Fruit fly (Drosophila melanogaster) whole organism, embryonic: Measurements from ENCODE around the gene CG45065.
A peak's percentile ranks its signal among the peaks of the same experiment; 100 is the strongest.

ENCODE experiments used
- Abd-B ChIP-seq: fragments of 200-800 bp; sonication (Bioruptor generic); optimal IDR thresholded peaks from 2 replicates; lab custom pipeline; 2018; ENCODE audit warnings: missing biosample characterization, mild to moderate bottlenecking, missing genetic modification characterization, moderate library complexity
- Ada2b ChIP-seq: fragments of 200-800 bp; sonication (Bioruptor generic); IDR thresholded peaks from 2 replicates; pipeline ENCODE4 v1.3.6; 2022; ENCODE audit warnings: missing biosample characterization, missing genetic modification characterization
- Atf-2 ChIP-seq: fragments of 200-800 bp; sonication (Bioruptor generic); optimal IDR thresholded peaks from 2 replicates; lab custom pipeline; 2016; ENCODE audit warnings: missing biosample characterization, missing genetic modification characterization
- Blimp-1 ChIP-seq: fragments of 200-800 bp; sonication (Bioruptor generic); optimal IDR thresholded peaks from 3 replicates; lab custom pipeline; 2018; ENCODE audit warnings: missing biosample characterization, missing genetic modification characterization, mild to moderate bottlenecking, moderate library complexity, missing genetic modification reagents
- Bteb2 ChIP-seq: fragments of 200-800 bp; sonication (Bioruptor generic); optimal IDR thresholded peaks from 2 replicates; lab custom pipeline; 2016; ENCODE audit warnings: missing biosample characterization, missing genetic modification characterization
- CG10274 ChIP-seq: fragments of 200-800 bp; sonication (Bioruptor generic); optimal IDR thresholded peaks from 3 replicates; lab custom pipeline; 2017; ENCODE audit warnings: missing biosample characterization, mild to moderate bottlenecking, missing genetic modification characterization
- CG10462 ChIP-seq: fragments of 200-800 bp; sonication (Bioruptor generic); optimal IDR thresholded peaks from 2 replicates; lab custom pipeline; 2016; ENCODE audit warnings: missing biosample characterization, missing genetic modification characterization
- CG11696 ChIP-seq: fragments of 200-800 bp; sonication (Bioruptor generic); IDR thresholded peaks from 2 replicates; pipeline ENCODE4 v1.3.6; 2022; ENCODE audit warnings: missing biosample characterization, missing genetic modification characterization
- CG12219 ChIP-seq: fragments of 200-800 bp; sonication (Bioruptor generic); optimal IDR thresholded peaks from 3 replicates; lab custom pipeline; 2018; ENCODE audit warnings: missing biosample characterization, mild to moderate bottlenecking, missing genetic modification characterization
- CG15073 ChIP-seq: fragments of 200-800 bp; sonication (Bioruptor generic); optimal IDR thresholded peaks from 2 replicates; lab custom pipeline; 2016; ENCODE audit warnings: missing biosample characterization, missing genetic modification characterization
- CG16815 ChIP-seq: fragments of 200-800 bp; sonication (Bioruptor generic); optimal IDR thresholded peaks from 3 replicates; lab custom pipeline; 2017; ENCODE audit warnings: missing biosample characterization, mild to moderate bottlenecking, missing genetic modification characterization
- CG2120 ChIP-seq: fragments of 200-800 bp; sonication (Bioruptor generic); optimal IDR thresholded peaks from 3 replicates; lab custom pipeline; 2016; ENCODE audit warnings: missing biosample characterization, missing genetic modification characterization
- CG4360 ChIP-seq: fragments of 200-800 bp; sonication (Bioruptor generic); IDR thresholded peaks from 2 replicates; pipeline ENCODE4 v1.3.6; 2022; ENCODE audit warnings: missing biosample characterization, missing genetic modification characterization
- CG4707 ChIP-seq: fragments of 200-800 bp; sonication (Bioruptor generic); optimal IDR thresholded peaks from 2 replicates; lab custom pipeline; 2018; ENCODE audit warnings: missing biosample characterization, mild to moderate bottlenecking, missing genetic modification characterization, moderate library complexity
- CG6175 ChIP-seq: fragments of 200-800 bp; sonication (Bioruptor generic); IDR thresholded peaks from 3 replicates; pipeline ENCODE4 v1.3.6; 2022; ENCODE audit warnings: missing biosample characterization, missing genetic modification characterization
- CG6791 ChIP-seq: fragments of 200-800 bp; sonication (Bioruptor generic); IDR thresholded peaks from 3 replicates; pipeline ENCODE4 v1.3.6; 2022; ENCODE audit warnings: missing biosample characterization, missing genetic modification characterization; ENCODE audit not compliant: partially characterized antibody
- CG8765 ChIP-seq: fragments of 200-800 bp; sonication (Bioruptor generic); IDR thresholded peaks from 2 replicates; pipeline ENCODE4 v1.3.6; 2022; ENCODE audit warnings: missing biosample characterization, missing genetic modification characterization
- CG9437 ChIP-seq: fragments of 200-800 bp; sonication (Bioruptor generic); optimal IDR thresholded peaks from 2 replicates; lab custom pipeline; 2018; ENCODE audit warnings: missing biosample characterization, mild to moderate bottlenecking, missing genetic modification characterization
- CkIIα-i1 ChIP-seq: fragments of 200-800 bp; sonication (Bioruptor generic); IDR thresholded peaks from 2 replicates; pipeline ENCODE4 v1.3.6; 2022; ENCODE audit warnings: missing biosample characterization, missing genetic modification characterization
- Dip2 ChIP-seq: fragments of 200-800 bp; sonication (Bioruptor generic); IDR thresholded peaks from 2 replicates; pipeline ENCODE4 v1.3.6; 2022; ENCODE audit warnings: missing biosample characterization, missing genetic modification characterization
- Dref ChIP-seq: fragments of 200-800 bp; sonication (Bioruptor generic); IDR thresholded peaks from 2 replicates; pipeline ENCODE4 v1.3.6; 2022; ENCODE audit warnings: missing biosample characterization, missing genetic modification characterization
- Max ChIP-seq: fragments of 200-800 bp; sonication (Bioruptor generic); optimal IDR thresholded peaks from 2 replicates; lab custom pipeline; 2016; ENCODE audit warnings: missing biosample characterization, mild to moderate bottlenecking, missing genetic modification characterization
- Meics ChIP-seq: fragments of 200-800 bp; sonication (Bioruptor generic); optimal IDR thresholded peaks from 2 replicates; lab custom pipeline; 2017; ENCODE audit warnings: missing biosample characterization, mild to moderate bottlenecking, missing genetic modification characterization
- Mrtf ChIP-seq: fragments of 200-800 bp; sonication (Bioruptor generic); IDR thresholded peaks from 3 replicates; pipeline ENCODE4 v1.3.6; 2022; ENCODE audit warnings: missing biosample characterization, missing genetic modification characterization
- Oli ChIP-seq: fragments of 200-800 bp; sonication (Bioruptor generic); optimal IDR thresholded peaks from 2 replicates; lab custom pipeline; 2018; ENCODE audit warnings: missing biosample characterization, mild to moderate bottlenecking, missing genetic modification characterization, moderate library complexity
- Pdp1 ChIP-seq, 2 experiments: fragments of 200-800 bp; sonication (Bioruptor generic); optimal IDR thresholded peaks; 3 replicates each; lab custom pipeline; 2016; ENCODE audit warnings: missing biosample characterization in 2 of 2, missing genetic modification characterization in 2 of 2, mild to moderate bottlenecking in 1 of 2, moderate library complexity in 1 of 2
- Taf1 ChIP-seq: fragments of 200-800 bp; sonication (Bioruptor generic); IDR thresholded peaks from 2 replicates; pipeline ENCODE4 v1.3.6; 2022; ENCODE audit warnings: missing biosample characterization, missing genetic modification characterization
- ac ChIP-seq: fragments of 200-800 bp; sonication (Bioruptor generic); optimal IDR thresholded peaks from 3 replicates; lab custom pipeline; 2017; ENCODE audit warnings: missing biosample characterization, mild to moderate bottlenecking, missing genetic modification characterization
- aop ChIP-seq: fragments of 200-800 bp; sonication (Bioruptor generic); IDR thresholded peaks from 2 replicates; pipeline ENCODE4 v1.3.6; 2022; ENCODE audit warnings: missing biosample characterization, missing genetic modification characterization
- bigmax ChIP-seq: fragments of 200-800 bp; sonication (Bioruptor generic); optimal IDR thresholded peaks from 2 replicates; lab custom pipeline; 2018; ENCODE audit warnings: missing biosample characterization, mild to moderate bottlenecking, missing genetic modification characterization
- cad ChIP-seq: fragments of >200 bp; optimal IDR thresholded peaks from 2 replicates; lab custom pipeline; 2017; ENCODE audit warnings: missing biosample characterization, missing genetic modification characterization
- cas ChIP-seq: fragments of 200-800 bp; sonication (Bioruptor generic); IDR thresholded peaks from 2 replicates; pipeline ENCODE4 v1.3.6; 2022; ENCODE audit warnings: missing biosample characterization, missing genetic modification characterization
- cg ChIP-seq: fragments of 200-800 bp; sonication (Bioruptor generic); optimal IDR thresholded peaks from 3 replicates; lab custom pipeline; 2019; ENCODE audit warnings: missing biosample characterization, mild to moderate bottlenecking, missing genetic modification characterization, moderate library complexity
- dati ChIP-seq: fragments of 200-800 bp; sonication (Bioruptor generic); IDR thresholded peaks from 2 replicates; pipeline ENCODE4 v1.3.6; 2022; ENCODE audit warnings: missing biosample characterization, missing genetic modification characterization
- disco-r ChIP-seq: fragments of 200-800 bp; sonication (Bioruptor generic); optimal IDR thresholded peaks from 2 replicates; lab custom pipeline; 2016; ENCODE audit warnings: missing biosample characterization, missing genetic modification characterization
- dysf ChIP-seq: fragments of 200-800 bp; sonication (Bioruptor generic); IDR thresholded peaks from 3 replicates; pipeline ENCODE4 v1.3.6; 2022; ENCODE audit warnings: missing biosample characterization, missing genetic modification characterization
- gsb-n ChIP-seq: fragments of 200-800 bp; sonication (Bioruptor generic); optimal IDR thresholded peaks from 3 replicates; lab custom pipeline; 2018; ENCODE audit warnings: missing biosample characterization, mild to moderate bottlenecking, missing genetic modification characterization
- gt ChIP-seq: fragments of 200-800 bp; sonication (Bioruptor generic); IDR thresholded peaks from 2 replicates; pipeline ENCODE4 v1.3.6; 2022; ENCODE audit warnings: missing biosample characterization, missing genetic modification characterization
- kni ChIP-seq: fragments of 200-800 bp; sonication (Bioruptor generic); optimal IDR thresholded peaks from 3 replicates; lab custom pipeline; 2017; ENCODE audit warnings: mild to moderate bottlenecking, missing biosample characterization, missing genetic modification reagents, missing genetic modification characterization
- knrl ChIP-seq: fragments of 200-800 bp; sonication (Bioruptor generic); IDR thresholded peaks from 3 replicates; pipeline ENCODE4 v1.3.6; 2022; ENCODE audit warnings: missing biosample characterization, missing genetic modification characterization; ENCODE audit not compliant: partially characterized antibody
- sc ChIP-seq, 3 experiments: fragments of >200 bp in 2 of 3; fragments of 200-800 bp in 1 of 3; sonication (Bioruptor generic) in 1 of 3; optimal IDR thresholded peaks; 2 replicates in 2 of 3; 3 replicates in 1 of 3; lab custom pipeline; 2017; ENCODE audit warnings: mild to moderate bottlenecking in 1 of 3, missing biosample characterization in 1 of 3, missing genetic modification characterization in 1 of 3, missing genetic modification reagents in 1 of 3
- sens-2 ChIP-seq: fragments of 200-800 bp; sonication (Bioruptor generic); IDR thresholded peaks from 2 replicates; pipeline ENCODE4 v1.3.6; 2022; ENCODE audit warnings: missing biosample characterization, missing genetic modification characterization
- seq ChIP-seq: fragments of 200-800 bp; sonication (Bioruptor generic); IDR thresholded peaks from 2 replicates; pipeline ENCODE4 v1.3.6; 2022; ENCODE audit warnings: missing biosample characterization, missing genetic modification characterization
- slbo ChIP-seq: fragments of 200-800 bp; sonication (Bioruptor generic); IDR thresholded peaks from 2 replicates; pipeline ENCODE4 v1.3.6; 2022; ENCODE audit warnings: missing biosample characterization, missing genetic modification characterization
- so ChIP-seq: fragments of 200-800 bp; sonication (Bioruptor generic); IDR thresholded peaks from 3 replicates; pipeline ENCODE4 v1.3.6; 2022; ENCODE audit warnings: missing biosample characterization, missing genetic modification characterization
- zen ChIP-seq: fragments of 200-800 bp; sonication (Bioruptor generic); optimal IDR thresholded peaks from 3 replicates; lab custom pipeline; 2018; ENCODE audit warnings: missing biosample characterization, mild to moderate bottlenecking, missing genetic modification characterization, moderate library complexity
- zfh1 ChIP-seq: fragments of 200-800 bp; sonication (Bioruptor generic); IDR thresholded peaks from 3 replicates; pipeline ENCODE4 v1.3.6; 2022; ENCODE audit warnings: missing biosample characterization, missing genetic modification characterization

CG45065 gene

DNA sequence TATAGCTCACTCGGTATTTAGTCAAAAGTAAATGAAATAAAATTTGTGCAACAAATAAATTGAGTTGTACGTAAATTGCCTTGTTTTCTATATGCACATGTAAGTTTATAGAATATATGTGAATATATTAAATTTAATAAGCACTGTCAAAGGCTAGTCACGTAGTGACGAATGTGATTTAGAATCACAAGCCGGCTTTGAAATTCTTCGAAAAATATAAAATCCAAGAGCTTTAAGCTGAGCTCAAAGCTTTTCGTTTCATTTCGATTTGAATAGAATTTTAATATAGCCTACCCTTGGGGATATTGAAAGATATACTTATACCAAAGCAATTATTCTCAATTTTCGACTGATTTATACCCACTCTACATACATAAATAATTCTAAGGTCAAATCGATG lies 32.3 kb downstream of the CG45065 start:
- TF ChIP-seq Abd-B (GFP tag; lab: Kevin White, UChicago) = no peak
- TF ChIP-seq Pdp1 (GFP tag; optimal IDR thresholded peaks at IDR 0.05; lab: Kevin White, UChicago) = no peak
- no peak for TF ChIP-seq CG15073 (GFP tag; lab: Kevin White, UChicago)
- no peak for TF ChIP-seq slbo (GFP tag; lab: Robert Waterston, UW)
- TF ChIP-seq Meics (GFP tag; lab: Kevin White, UChicago) = peak; percentile 81
- TF ChIP-seq Bteb2 (GFP tag; lab: Kevin White, UChicago) = no peak

DNA sequence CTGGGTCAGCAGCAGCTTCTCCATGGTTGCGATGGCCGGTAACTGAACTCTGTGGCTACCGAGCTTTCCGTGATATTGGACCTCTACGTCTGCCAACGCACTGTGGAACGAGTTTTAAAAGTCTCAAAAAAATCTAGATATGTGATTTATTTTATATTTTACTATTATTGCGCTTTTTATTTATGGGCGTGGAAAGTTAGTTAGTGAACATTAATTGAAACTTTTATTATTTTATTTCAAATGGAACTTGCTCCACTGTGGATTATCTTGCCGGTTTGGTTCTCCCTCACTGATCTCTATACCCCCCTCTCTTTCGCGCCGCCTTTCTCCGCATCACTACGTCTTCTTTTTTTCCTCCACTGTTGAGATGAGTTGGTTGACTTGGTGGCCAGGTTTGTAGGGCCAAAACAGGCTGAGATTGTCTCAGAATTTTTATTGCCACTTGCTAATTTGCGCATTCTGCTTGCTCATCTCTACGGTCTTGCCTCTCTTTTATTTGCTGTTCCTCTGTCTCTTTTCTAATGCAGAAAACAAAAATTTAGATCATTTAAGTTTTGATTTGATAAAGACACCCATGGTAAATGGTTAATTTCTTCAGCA lies 33.5 kb downstream of the CG45065 start, which contains the start of gene CG9522:
TSS of gene CG9522 (minus strand) at position 54 of the 600 bp plus-strand sequence.
- peak; percentile 53; the same call in 1 of the 2 replicates for TF ChIP-seq seq
- TF ChIP-seq CG4360 (GFP tag; lab: Robert Waterston, UW) = 0 out of 2 replicates have a peak, but pooled peaks have one; percentile 36
- TF ChIP-seq CG2120 (GFP tag; lab: Kevin White, UChicago) = peak; percentile 61
- no peak for TF ChIP-seq CG15073 (GFP tag; lab: Kevin White, UChicago)
- TF ChIP-seq cg (GFP tag; lab: Kevin White, UChicago) = no peak
- TF ChIP-seq zen (tag; lab: Kevin White, UChicago) = peak; percentile 49
- 0 out of 3 replicates have a peak, but pooled peaks have one; percentile 15 for TF ChIP-seq CG6791 (GFP tag; lab: Robert Waterston, UW)
- TF ChIP-seq Mrtf (GFP tag; lab: Robert Waterston, UW) = 0 out of 3 replicates have a peak, but pooled peaks have one; percentile 57
- peak; percentile 70 for TF ChIP-seq CG12219
- TF ChIP-seq Dip2 = no peak
- TF ChIP-seq CG16815 (GFP tag; lab: Kevin White, UChicago) = peak; percentile 50
- no peak for TF ChIP-seq CG10274 (GFP tag; lab: Kevin White, UChicago)
- TF ChIP-seq CG6175 (GFP tag; lab: Robert Waterston, UW) = no peak
- peak; percentile 28 for TF ChIP-seq Max (GFP tag; lab: Kevin White, UChicago)
- peak; percentile 78 for TF ChIP-seq sens-2 (GFP tag; lab: Robert Waterston, UW)
- TF ChIP-seq CG8765 (GFP tag; lab: Robert Waterston, UW) = peak; percentile 53; the same call in 1 of the 2 replicates
- TF ChIP-seq dati (GFP tag; lab: Robert Waterston, UW) = peak; percentile 55; the same call in 1 of the 2 replicates
- TF ChIP-seq bigmax = no peak
- no peak for TF ChIP-seq gt (GFP tag; lab: Robert Waterston, UW)
- no peak for TF ChIP-seq kni
- peak; percentile 60; the same call in 1 of the 2 replicates for TF ChIP-seq Taf1
- TF ChIP-seq zfh1 (GFP tag; lab: Robert Waterston, UW) = peak; percentile 85
- TF ChIP-seq knrl = peak; percentile 14; the same call in 1 of the 3 replicates
- TF ChIP-seq Meics (GFP tag; lab: Kevin White, UChicago) = peak; percentile 55
- no peak for TF ChIP-seq disco-r
- peak; percentile 35 for TF ChIP-seq CG9437 (GFP tag; lab: Kevin White, UChicago)
- TF ChIP-seq ac (GFP tag; lab: Kevin White, UChicago) = no peak
- peak; percentile 72 for TF ChIP-seq Oli (tag; lab: Kevin White, UChicago)
- TF ChIP-seq cad (GFP tag; lab: Kevin White, UChicago) = no peak
- peak; percentile 81 for TF ChIP-seq dysf (GFP tag; lab: Robert Waterston, UW)
- no peak for TF ChIP-seq CkIIα-i1 (GFP tag; lab: Robert Waterston, UW)
- 0 out of 2 replicates have a peak, but pooled peaks have one; percentile 10 for TF ChIP-seq cas (GFP tag; lab: Robert Waterston, UW)
- no peak for TF ChIP-seq Atf-2 (GFP tag; lab: Kevin White, UChicago)
- peak; percentile 60; the same call in 1 of the 2 replicates for TF ChIP-seq CG11696 (GFP tag; lab: Robert Waterston, UW)
- TF ChIP-seq Ada2b = peak; percentile 81
- TF ChIP-seq Blimp-1 (GFP tag; lab: Kevin White, UChicago) = peak; percentile 86
- TF ChIP-seq aop (GFP tag; lab: Robert Waterston, UW) = 0 out of 2 replicates have a peak, but pooled peaks have one; percentile 35
- TF ChIP-seq Dref = no peak
- peak; percentile 51; the same call in 1 of the 3 replicates for TF ChIP-seq so (GFP tag; lab: Robert Waterston, UW)
- no peak for TF ChIP-seq sc (optimal IDR thresholded peaks at IDR 0.05; lab: Kevin White, UChicago)
- TF ChIP-seq sc (GFP tag; optimal IDR thresholded peaks at IDR 0.05; lab: Kevin White, UChicago) = peak; percentile 51
- TF ChIP-seq gsb-n = peak; percentile 83
- peak; percentile 68 for TF ChIP-seq CG4707 (GFP tag; lab: Kevin White, UChicago)
- TF ChIP-seq CG10462 (GFP tag; lab: Kevin White, UChicago) = peak; percentile 33
